Worm (Caenorhabditis elegans) whole organism, L1 larva: ENCODE data around the gene emb-8.

Source experiments
- ceh-88 ChIP-seq: fragments of 200-800 bp; sonication (Bioruptor generic); IDR thresholded peaks from 2 replicates; pipeline ENCODE4 v1.3.6; 2022; ENCODE audit warnings: missing genetic modification characterization, missing compliant biosample characterization
- efl-1 ChIP-seq, 4 experiments: fragments of 150-350 bp; optimal IDR thresholded peaks in 3 of 4; peaks in 1 of 4; 1 replicate in 1 of 4; 2 replicates in 3 of 4; lab custom pipeline; 2014; ENCODE audit warnings: missing biosample characterization in 2 of 4, missing genetic modification characterization in 2 of 4, missing genetic modification reagents in 2 of 4
- elt-3 ChIP-seq, 6 experiments: fragments of 150-350 bp in 1 of 6; sonication (generic microtip); optimal IDR thresholded peaks; 2 replicates each; lab custom pipeline; 2017 to 2018; ENCODE audit warnings: missing biosample characterization in 6 of 6, missing genetic modification characterization in 6 of 6, inconsistent platforms in 1 of 6
- nhr-237 ChIP-seq: fragments of 150-350 bp; optimal IDR thresholded peaks from 2 replicates; lab custom pipeline; 2014; ENCODE audit warnings: missing biosample characterization, missing genetic modification characterization
- zag-1 ChIP-seq: fragments of 150-350 bp; optimal IDR thresholded peaks from 2 replicates; lab custom pipeline; 2014; ENCODE audit warnings: missing biosample characterization, missing genetic modification characterization
- ztf-11 ChIP-seq, 2 experiments: sonication (generic microtip); optimal IDR thresholded peaks; 2 replicates each; lab custom pipeline; 2016 to 2017; ENCODE audit warnings: missing genetic modification characterization in 2 of 2, missing biosample characterization in 1 of 2, missing compliant biosample characterization in 1 of 2

ce11 chrIII:5180588-5180987 lies 18.9 kb downstream of the emb-8 start:
- TF ChIP-seq ztf-11 (tag; optimal IDR thresholded peaks at IDR 0.05; lab: Kevin White, UChicago) (no peak), ceh-88 (no peak), zag-1 (tag; lab: Kevin White, UChicago) (no peak), efl-1 (optimal IDR thresholded peaks at IDR 0.05; lab: Kevin White, UChicago) (no peak), efl-1 (GFP tag; optimal IDR thresholded peaks at IDR 0.05 in 1 of 2; lab: Kevin White, UChicago) (peak in 1 of 2 experiments; percentile 71), nhr-237 (no peak), elt-3 (tag; optimal IDR thresholded peaks at IDR 0.05; lab: Kevin White, UChicago) (no peak)
